Worm (Caenorhabditis elegans): Measurements from ENCODE around the gene C30G12.1.

ce11 chrII:7319471-7319870, 20.3 kb downstream of the C30G12.1 start:
- TF ChIP-seq nhr-2 (tag; optimal IDR thresholded peaks at IDR 0.05) (no peak), nhr-76 (tag; optimal IDR thresholded peaks at IDR 0.05) (no peak), nhr-12 (tag; optimal IDR thresholded peaks at IDR 0.05) (no peak), drap-1 (GFP tag; optimal IDR thresholded peaks at IDR 0.05) (no peak), hlh-1 (tag; optimal IDR thresholded peaks at IDR 0.05) (no peak), blmp-1 (tag; optimal IDR thresholded peaks at IDR 0.05) (no peak), unc-62 (GFP tag; optimal IDR thresholded peaks at IDR 0.05) (no peak), snpc-4 (tag; optimal IDR thresholded peaks at IDR 0.05) (no peak), unc-120 (tag; optimal IDR thresholded peaks at IDR 0.05; ENCODE audit: poor library complexity, severe bottlenecking) (no peak), unc-39 (tag; optimal IDR thresholded peaks at IDR 0.05) (no peak), lsy-2 (tag; optimal IDR thresholded peaks at IDR 0.05) (no peak)
